Worm (Caenorhabditis elegans) whole organism, mixed stage, embryonic: ENCODE data around the gene ZK1320.11.
A peak's percentile ranks its signal among the peaks of the same experiment; 100 is the strongest.

Source experiments
- M03D4.4 ChIP-seq: sonication (generic microtip); optimal IDR thresholded peaks from 2 replicates; lab custom pipeline; 2017; ENCODE audit warnings: mild to moderate bottlenecking, missing genetic modification characterization, missing compliant biosample characterization
- bed-3 ChIP-seq: fragments of 200-800 bp; sonication (Bioruptor generic); optimal IDR thresholded peaks from 3 replicates; lab custom pipeline; 2018; ENCODE audit warnings: mild to moderate bottlenecking, missing genetic modification characterization, moderate library complexity, missing compliant biosample characterization
- blmp-1 ChIP-seq: fragments of 150-350 bp; optimal IDR thresholded peaks from 2 replicates; lab custom pipeline; 2014; ENCODE audit warnings: missing biosample characterization, missing genetic modification characterization
- ceh-39 ChIP-seq: fragments of 150-350 bp; optimal IDR thresholded peaks from 2 replicates; lab custom pipeline; 2014; ENCODE audit warnings: missing biosample characterization, missing genetic modification characterization
- ceh-83 ChIP-seq: fragments of 200-800 bp; sonication (Bioruptor generic); optimal IDR thresholded peaks from 2 replicates; lab custom pipeline; 2018; ENCODE audit warnings: mild to moderate bottlenecking, missing genetic modification characterization, missing compliant biosample characterization
- ces-1 ChIP-seq: fragments of 150-350 bp; optimal IDR thresholded peaks from 2 replicates; lab custom pipeline; 2014; ENCODE audit warnings: missing biosample characterization, missing genetic modification reagents, missing genetic modification characterization
- cnd-1 ChIP-seq: fragments of 200-800 bp; sonication (Bioruptor generic); optimal IDR thresholded peaks from 2 replicates; lab custom pipeline; 2018; ENCODE audit warnings: mild to moderate bottlenecking, missing genetic modification characterization, missing compliant biosample characterization
- elt-3 ChIP-seq: fragments of 150-350 bp; optimal IDR thresholded peaks from 2 replicates; lab custom pipeline; 2014; ENCODE audit warnings: missing biosample characterization, missing genetic modification characterization
- flh-1 ChIP-seq: fragments of 200-800 bp; sonication (Bioruptor generic); optimal IDR thresholded peaks from 2 replicates; lab custom pipeline; 2018; ENCODE audit warnings: mild to moderate bottlenecking, missing genetic modification characterization, moderate library complexity, missing compliant biosample characterization
- ham-2 ChIP-seq: fragments of 200-800 bp; sonication (Bioruptor generic); optimal IDR thresholded peaks from 2 replicates; lab custom pipeline; 2018; ENCODE audit warnings: mild to moderate bottlenecking, missing genetic modification characterization, missing compliant biosample characterization
- hlh-1 ChIP-seq: fragments of 150-350 bp; optimal IDR thresholded peaks from 2 replicates; lab custom pipeline; 2014; ENCODE audit warnings: missing biosample characterization, missing genetic modification reagents, missing genetic modification characterization
- lin-32 ChIP-seq: fragments of 200-800 bp; sonication (Bioruptor generic); optimal IDR thresholded peaks from 2 replicates; lab custom pipeline; 2018; ENCODE audit warnings: mild to moderate bottlenecking, missing genetic modification characterization, missing compliant biosample characterization
- lsy-2 ChIP-seq: fragments of 150-350 bp; optimal IDR thresholded peaks from 2 replicates; lab custom pipeline; 2014; ENCODE audit warnings: missing biosample characterization, missing genetic modification characterization
- mab-5 ChIP-seq: fragments of 150-350 bp; optimal IDR thresholded peaks from 2 replicates; lab custom pipeline; 2014; ENCODE audit warnings: missing biosample characterization, missing genetic modification characterization
- mls-2 ChIP-seq: sonication (generic microtip); optimal IDR thresholded peaks from 2 replicates; lab custom pipeline; 2016; ENCODE audit warnings: mild to moderate bottlenecking, missing genetic modification characterization, moderate library complexity, missing compliant biosample characterization
- nhr-12 ChIP-seq: fragments of 150-350 bp; optimal IDR thresholded peaks from 2 replicates; lab custom pipeline; 2014; ENCODE audit warnings: missing biosample characterization, missing genetic modification characterization
- pha-4 ChIP-seq: fragments of 150-350 bp; optimal IDR thresholded peaks from 2 replicates; lab custom pipeline; 2018; ENCODE audit warnings: missing biosample characterization, missing genetic modification reagents, missing genetic modification characterization
- sem-2 ChIP-seq: fragments of 200-800 bp; sonication (Bioruptor generic); optimal IDR thresholded peaks from 2 replicates; lab custom pipeline; 2018; ENCODE audit warnings: mild to moderate bottlenecking, missing genetic modification characterization, missing compliant biosample characterization
- snpc-4 ChIP-seq: fragments of 150-350 bp; optimal IDR thresholded peaks from 2 replicates; lab custom pipeline; 2014; ENCODE audit warnings: missing biosample characterization, missing genetic modification characterization
- sptf-1 ChIP-seq: sonication (generic microtip); optimal IDR thresholded peaks from 2 replicates; lab custom pipeline; 2017; ENCODE audit warnings: mild to moderate bottlenecking, missing genetic modification characterization, moderate library complexity, missing compliant biosample characterization
- tbx-8 ChIP-seq: fragments of 200-800 bp; sonication (Bioruptor generic); optimal IDR thresholded peaks from 2 replicates; lab custom pipeline; 2018; ENCODE audit warnings: mild to moderate bottlenecking, missing genetic modification characterization, moderate library complexity, missing compliant biosample characterization
- unc-120 ChIP-seq: sonication (generic microtip); optimal IDR thresholded peaks from 2 replicates; lab custom pipeline; 2017; ENCODE audit warnings: missing genetic modification characterization, missing compliant biosample characterization; ENCODE audit not compliant: poor library complexity, severe bottlenecking
- unc-62 ChIP-seq: fragments of 150-350 bp; optimal IDR thresholded peaks from 2 replicates; lab custom pipeline; 2014; ENCODE audit warnings: missing biosample characterization, missing genetic modification reagents, missing genetic modification characterization
- zip-8 ChIP-seq: fragments of 150-350 bp; optimal IDR thresholded peaks from 2 replicates; lab custom pipeline; 2014; ENCODE audit warnings: missing biosample characterization, missing genetic modification characterization
- ztf-11 ChIP-seq: fragments of 150-350 bp; optimal IDR thresholded peaks from 2 replicates; lab custom pipeline; 2014; ENCODE audit warnings: missing biosample characterization, missing genetic modification characterization

The ZK1320.11 gene

DNA sequence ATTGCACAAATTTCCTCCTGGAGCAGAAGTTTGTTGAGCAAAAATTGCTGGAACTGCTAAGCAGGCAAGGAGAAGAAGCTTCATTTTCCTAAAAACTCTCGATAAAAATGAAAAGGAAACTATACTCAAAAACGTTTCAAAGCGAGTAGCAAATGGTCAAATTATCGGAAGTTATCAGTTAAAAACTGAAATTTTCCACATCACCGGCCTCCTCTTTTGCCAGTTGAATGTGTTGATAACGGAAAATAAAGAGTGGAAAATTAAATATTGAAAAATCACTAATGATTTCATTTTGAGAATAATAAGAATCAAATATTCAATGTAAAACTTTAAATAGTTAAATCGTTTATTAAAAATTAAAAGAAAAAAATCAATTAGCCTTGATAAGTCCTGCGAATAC, 8.5 kb upstream of the ZK1320.11 start, which contains the start of gene ZK1320.2:
TSS of gene ZK1320.2 (minus strand) at position 88 of the 400 bp plus-strand sequence.
- TF ChIP-seq cnd-1 (tag; lab: Kevin White, UChicago) (no peak), lsy-2 (tag; lab: Kevin White, UChicago) (no peak), unc-120 (tag; lab: Kevin White, UChicago) (no peak), tbx-8 (no peak), hlh-1 (tag; lab: Kevin White, UChicago) (no peak), M03D4.4 (tag; lab: Kevin White, UChicago) (no peak), ham-2 (GFP tag; lab: Kevin White, UChicago) (no peak), sem-2 (GFP tag; lab: Kevin White, UChicago) (no peak), ces-1 (GFP tag; lab: Kevin White, UChicago) (no peak), nhr-12 (tag; lab: Kevin White, UChicago) (no peak)

DNA sequence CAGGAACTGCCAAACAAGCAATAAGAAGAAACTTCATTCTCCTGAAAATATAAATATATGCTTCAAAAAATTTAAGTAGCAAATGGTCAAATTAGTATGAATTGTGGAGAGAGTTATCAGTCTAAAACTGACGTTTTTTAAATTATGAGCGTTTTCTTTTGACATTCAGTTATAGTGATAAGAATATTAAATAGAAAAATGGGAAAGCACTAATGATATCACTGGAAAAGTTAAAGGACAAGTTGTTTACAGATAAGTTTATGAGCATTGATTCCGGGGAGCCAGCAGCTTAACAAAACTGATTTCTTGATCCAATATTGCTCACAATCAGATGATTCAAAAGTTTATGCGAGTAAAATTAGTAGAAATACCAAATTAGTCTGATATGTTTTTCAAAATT, 7.0 kb upstream of the ZK1320.11 start, which contains the start of gene ZK1320.3:
TSS of gene ZK1320.3 (minus strand) at position 41 of the 400 bp plus-strand sequence.
- no peak for TF ChIP-seq bed-3 (GFP tag; lab: Kevin White, UChicago)
- TF ChIP-seq sptf-1 = no peak
- no peak for TF ChIP-seq mab-5 (tag; lab: Kevin White, UChicago)
- TF ChIP-seq ham-2 (GFP tag; lab: Kevin White, UChicago) = no peak
- TF ChIP-seq lsy-2 (tag; lab: Kevin White, UChicago) = no peak
- TF ChIP-seq zip-8 (tag; lab: Kevin White, UChicago) = no peak

DNA sequence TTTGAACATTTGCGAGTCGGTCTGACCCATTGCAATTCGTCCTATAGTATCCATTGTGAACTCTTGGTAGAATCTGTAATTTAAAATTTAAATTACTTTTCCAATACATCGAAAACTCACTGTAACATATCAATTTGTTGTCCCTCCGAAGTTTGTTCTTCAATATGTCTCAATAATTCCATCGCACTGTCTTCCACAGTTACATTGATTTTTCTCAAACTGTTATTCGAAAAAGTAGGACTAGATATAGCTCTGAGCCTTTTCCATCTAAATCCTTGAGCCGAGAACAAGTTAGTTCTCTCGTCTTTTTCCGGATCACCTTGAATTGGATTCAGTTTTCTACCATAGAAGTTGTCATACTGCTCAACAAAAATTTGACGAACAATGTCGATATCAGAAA, 5.3 kb upstream of the ZK1320.11 start:
- TF ChIP-seq sptf-1 (no peak), unc-62 (GFP tag; lab: Kevin White, UChicago) (no peak), lsy-2 (tag; lab: Kevin White, UChicago) (no peak), zip-8 (tag; lab: Kevin White, UChicago) (no peak), flh-1 (GFP tag; lab: Kevin White, UChicago) (no peak)

DNA sequence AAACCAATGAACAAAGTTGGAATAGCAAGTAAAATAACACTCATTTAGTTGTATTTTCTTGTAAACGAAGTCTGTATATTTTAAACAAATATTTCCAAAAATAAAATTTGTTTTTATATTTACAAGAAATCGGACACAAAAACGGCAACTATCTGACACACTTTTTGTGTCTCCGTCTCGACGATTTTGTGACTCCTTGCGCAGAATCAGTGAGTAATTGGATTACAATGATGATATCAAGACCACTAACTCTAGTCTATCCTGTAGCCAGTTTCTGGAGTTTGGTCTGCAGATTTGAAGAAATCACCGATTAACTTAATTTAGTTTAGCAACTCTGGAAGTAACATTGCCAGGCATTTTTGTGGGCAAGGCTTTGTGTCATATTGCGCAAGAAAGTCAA, 4.6 kb upstream of the ZK1320.11 start, which contains the start of gene cyp-13A10:
TSS of gene cyp-13A10 (minus strand) at position 88 of the 400 bp plus-strand sequence.
- TF ChIP-seq hlh-1 (tag; lab: Kevin White, UChicago) (no peak), zip-8 (tag; lab: Kevin White, UChicago) (peak; percentile 32)

DNA sequence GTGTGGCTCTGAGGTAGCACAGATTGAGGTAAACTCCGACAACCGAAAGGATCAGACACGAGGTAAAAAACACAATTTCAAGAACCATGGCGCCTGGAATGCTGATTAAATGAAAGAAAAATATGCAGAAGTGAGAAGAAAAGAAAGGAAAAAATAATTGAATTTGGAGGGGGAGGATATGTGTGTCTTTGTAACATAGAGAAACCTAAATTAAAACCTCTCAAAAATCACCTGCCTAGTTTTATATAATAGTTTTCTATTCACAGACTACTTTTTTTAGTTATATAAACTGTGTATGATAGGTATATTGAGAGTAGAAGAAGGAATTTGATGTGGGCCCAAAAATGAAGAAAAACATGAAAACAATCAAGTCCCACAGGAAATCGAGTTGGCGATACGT, 1.8 kb upstream of the ZK1320.11 start, which contains the start of gene ZK1320.5:
TSS of gene ZK1320.5 (minus strand) at position 101 of the 400 bp plus-strand sequence.
- no peak for TF ChIP-seq M03D4.4 (tag; lab: Kevin White, UChicago)
- no peak for TF ChIP-seq unc-120 (tag; lab: Kevin White, UChicago)
- no peak for TF ChIP-seq cnd-1 (tag; lab: Kevin White, UChicago)
- TF ChIP-seq unc-62 (GFP tag; lab: Kevin White, UChicago) = no peak
- TF ChIP-seq ces-1 (GFP tag; lab: Kevin White, UChicago) = no peak
- TF ChIP-seq hlh-1 (tag; lab: Kevin White, UChicago) = no peak
- TF ChIP-seq mls-2 (tag; lab: Kevin White, UChicago) = no peak

DNA sequence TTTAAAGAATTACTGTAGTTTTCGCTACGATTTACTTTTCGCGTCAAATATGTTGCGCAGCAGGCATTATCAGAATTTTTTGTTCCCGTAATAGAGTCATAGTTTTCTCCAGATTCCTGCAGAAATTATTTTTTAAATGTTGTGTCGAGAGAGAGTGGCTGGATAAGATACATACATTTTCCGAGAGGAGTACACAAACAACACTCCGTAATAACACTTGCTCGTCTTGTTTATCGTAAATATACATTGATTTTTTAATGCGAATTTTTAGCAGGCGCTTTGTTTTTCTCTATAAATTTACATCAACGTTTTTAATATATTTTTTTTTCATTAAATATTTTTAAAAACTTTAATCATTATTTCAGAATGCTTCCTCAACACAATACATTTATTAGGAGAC, 1.5 kb downstream of the ZK1320.11 start, which contains the start of gene taf-8:
TSS of gene taf-8 (plus strand) at position 360 of the 400 bp plus-strand sequence.
- peak; percentile 53 for TF ChIP-seq lsy-2 (tag; lab: Kevin White, UChicago)
- no peak for TF ChIP-seq ztf-11 (tag; lab: Kevin White, UChicago)
- TF ChIP-seq snpc-4 (tag; lab: Kevin White, UChicago) = no peak
- TF ChIP-seq ces-1 (GFP tag; lab: Kevin White, UChicago) = peak; percentile 69
- TF ChIP-seq lin-32 (GFP tag; lab: Kevin White, UChicago) = no peak
- TF ChIP-seq pha-4 (tag; lab: Kevin White, UChicago) = peak; percentile 31

DNA sequence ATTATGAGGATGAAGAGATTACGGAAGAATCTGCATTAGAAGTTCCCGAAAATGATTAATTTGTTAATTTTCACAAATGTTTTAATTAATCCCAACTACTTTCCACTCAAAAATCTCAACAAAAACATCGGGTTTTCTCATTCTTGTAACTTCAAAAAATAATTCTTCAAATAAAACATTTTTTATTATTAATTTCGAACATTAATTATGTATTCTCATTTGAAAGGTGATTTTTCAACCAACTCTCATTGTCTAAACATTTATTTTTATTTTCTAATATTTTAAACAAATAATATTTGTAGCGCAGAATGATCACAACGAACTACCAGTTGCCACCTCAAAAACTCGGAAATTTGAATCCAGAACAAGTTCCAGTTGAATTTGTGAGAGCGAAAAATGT, 3.9 kb downstream of the ZK1320.11 start, which contains the start of gene ZK1320.7:
TSS of gene ZK1320.7 (plus strand) at position 301 of the 400 bp plus-strand sequence.
- TF ChIP-seq sptf-1 = no peak
- TF ChIP-seq, all 35 proteins: peak for 0

DNA sequence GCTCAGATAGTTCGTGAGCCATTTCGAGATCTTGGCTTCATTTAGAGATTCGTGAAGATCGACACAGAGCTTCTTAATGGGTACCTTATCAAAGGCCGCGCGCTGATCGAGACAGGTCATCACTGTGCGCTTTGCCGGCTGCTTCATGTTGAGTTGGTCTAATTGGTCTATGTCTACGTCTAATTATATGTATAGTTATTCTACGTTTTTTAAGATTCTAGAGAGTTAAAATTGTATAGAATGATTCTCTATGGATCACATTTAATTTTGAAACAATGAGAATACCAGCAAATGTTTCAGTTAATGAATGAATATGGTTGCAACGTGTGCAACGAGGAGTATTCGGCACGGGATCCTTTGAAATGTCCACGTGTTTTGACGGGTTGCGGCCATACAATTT, 7.3 kb downstream of the ZK1320.11 start, which contains the start of gene arc-1:
TSS of gene arc-1 (plus strand) at position 301 of the 400 bp plus-strand sequence.
- TF ChIP-seq elt-3 (tag; lab: Kevin White, UChicago) (no peak), ceh-83 (GFP tag; lab: Kevin White, UChicago) (no peak), blmp-1 (tag; lab: Kevin White, UChicago) (no peak), snpc-4 (tag; lab: Kevin White, UChicago) (no peak), sem-2 (GFP tag; lab: Kevin White, UChicago) (no peak), M03D4.4 (tag; lab: Kevin White, UChicago) (no peak), mab-5 (tag; lab: Kevin White, UChicago) (no peak), nhr-12 (tag; lab: Kevin White, UChicago) (no peak), ztf-11 (tag; lab: Kevin White, UChicago) (no peak), ham-2 (GFP tag; lab: Kevin White, UChicago) (no peak), ceh-39 (tag; lab: Kevin White, UChicago) (no peak), cnd-1 (tag; lab: Kevin White, UChicago) (no peak)
- TF ChIP-seq, all 35 proteins: peak for 0
